Worm (Caenorhabditis elegans) whole organism, late embryonic: ENCODE data around the gene cutl-4.

Experiments
- ama-1 ChIP-seq: fragments of 150-350 bp; optimal IDR thresholded peaks from 2 replicates; lab custom pipeline; 2014
- ceh-19 ChIP-seq: fragments of 200-800 bp; sonication (Bioruptor generic); optimal IDR thresholded peaks from 2 replicates; lab custom pipeline; 2018; ENCODE audit warnings: mild to moderate bottlenecking, missing genetic modification characterization, missing compliant biosample characterization
- dmd-4 ChIP-seq: sonication (generic microtip); optimal IDR thresholded peaks from 2 replicates; lab custom pipeline; 2016; ENCODE audit warnings: borderline replicate concordance, missing genetic modification characterization, missing compliant biosample characterization
- dve-1 ChIP-seq: sonication (generic microtip); optimal IDR thresholded peaks from 2 replicates; lab custom pipeline; 2017; ENCODE audit warnings: antibody characterized with exemption, mild to moderate bottlenecking, missing genetic modification characterization, missing compliant biosample characterization
- fkh-10 ChIP-seq: fragments of 150-350 bp; optimal IDR thresholded peaks from 2 replicates; lab custom pipeline; 2014; ENCODE audit warnings: missing biosample characterization, missing genetic modification reagents, missing genetic modification characterization
- lim-6 ChIP-seq: sonication (generic microtip); optimal IDR thresholded peaks from 2 replicates; lab custom pipeline; 2016; ENCODE audit warnings: missing genetic modification characterization, missing compliant biosample characterization
- nfya-1 ChIP-seq: sonication (generic microtip); optimal IDR thresholded peaks from 2 replicates; lab custom pipeline; 2017; ENCODE audit warnings: missing genetic modification characterization, mild to moderate bottlenecking, missing compliant biosample characterization, antibody characterized with exemption, moderate library complexity
- rnt-1 ChIP-seq: sonication (generic microtip); optimal IDR thresholded peaks from 2 replicates; lab custom pipeline; 2016; ENCODE audit warnings: missing genetic modification characterization, missing compliant biosample characterization

- TF ChIP-seq ceh-19 (GFP tag; lab: Kevin White, UChicago) (no peak), ama-1 (no peak), dve-1 (no peak), nfya-1 (no peak), fkh-10 (GFP tag; lab: Kevin White, UChicago) (no peak), rnt-1 (tag; lab: Kevin White, UChicago) (no peak), dmd-4 (tag; lab: Kevin White, UChicago) (no peak), lim-6 (no peak)
These were observed 15.0 kb downstream of the cutl-4 start, which contains the start of gene fat-5 for ce11 chrV:17724704-17725103.
